Fruit fly (Drosophila melanogaster): ENCODE data around the gene CG33769.

The CG33769 gene

dm6 chr3L:22647627-22648026 is at the start of gene CG33769:
CG33769 (plus strand) TSS chr3L:22647927.
- TF ChIP-seq EcR (GFP tag; optimal IDR thresholded peaks at IDR 0.05) (no peak), Dll (optimal IDR thresholded peaks at IDR 0.05) (no peak), CG8478 (optimal IDR thresholded peaks at IDR 0.05) (no peak), pan (optimal IDR thresholded peaks at IDR 0.05) (no peak), usp (GFP tag; optimal IDR thresholded peaks at IDR 0.05) (no peak)

dm6 chr3L:22605637-22606419 is 41.9 kb upstream of the CG33769 start, which contains the start of gene ND-B14.5AL:
ND-B14.5AL (plus strand) TSS chr3L:22606369.
- TF ChIP-seq EcR (GFP tag; optimal IDR thresholded peaks at IDR 0.05) (no peak), psq (optimal IDR thresholded peaks at IDR 0.05) (no peak), pan (optimal IDR thresholded peaks at IDR 0.05) (no peak), CG8478 (optimal IDR thresholded peaks at IDR 0.05) (no peak), usp (GFP tag; optimal IDR thresholded peaks at IDR 0.05) (no peak), Dll (optimal IDR thresholded peaks at IDR 0.05) (no peak)

dm6 chr3L:22607076-22607475 is 40.7 kb upstream of the CG33769 start:
- TF ChIP-seq pan (optimal IDR thresholded peaks at IDR 0.05) (no peak), EcR (GFP tag; optimal IDR thresholded peaks at IDR 0.05) (no peak), CG8478 (optimal IDR thresholded peaks at IDR 0.05) (no peak), usp (GFP tag; optimal IDR thresholded peaks at IDR 0.05) (no peak), Dll (optimal IDR thresholded peaks at IDR 0.05) (no peak), psq (optimal IDR thresholded peaks at IDR 0.05) (no peak)

dm6 chr3L:22616784-22617183 is 30.9 kb upstream of the CG33769 start:
- TF ChIP-seq Dll (optimal IDR thresholded peaks at IDR 0.05) (no peak), pan (optimal IDR thresholded peaks at IDR 0.05) (no peak)

dm6 chr3L:22634111-22634510 is 13.6 kb upstream of the CG33769 start:
- TF ChIP-seq pan (optimal IDR thresholded peaks at IDR 0.05), result no peak
- TF ChIP-seq Dll (optimal IDR thresholded peaks at IDR 0.05), result no peak
- TF ChIP-seq psq (optimal IDR thresholded peaks at IDR 0.05), result no peak
- no peak for TF ChIP-seq EcR (GFP tag; optimal IDR thresholded peaks at IDR 0.05)
- TF ChIP-seq CG8478 (optimal IDR thresholded peaks at IDR 0.05), result no peak
- no peak for TF ChIP-seq usp (GFP tag; optimal IDR thresholded peaks at IDR 0.05)

- no peak for TF ChIP-seq Dll (optimal IDR thresholded peaks at IDR 0.05)
- TF ChIP-seq pan (optimal IDR thresholded peaks at IDR 0.05), result no peak
- TF ChIP-seq EcR (GFP tag; optimal IDR thresholded peaks at IDR 0.05), result no peak
- no peak for TF ChIP-seq usp (GFP tag; optimal IDR thresholded peaks at IDR 0.05)
- TF ChIP-seq psq (optimal IDR thresholded peaks at IDR 0.05), result no peak
- no peak for TF ChIP-seq CG8478 (optimal IDR thresholded peaks at IDR 0.05)
Observed at dm6 chr3L:22637866-22638534, 9.7 kb upstream of the CG33769 start, which contains the start of gene CG14459. CG14459 (minus strand) TSS chr3L:22637916.

- no peak for TF ChIP-seq psq (optimal IDR thresholded peaks at IDR 0.05)
Observed at dm6 chr3L:22642276-22642900, 5.3 kb upstream of the CG33769 start.

- TF ChIP-seq Dll (optimal IDR thresholded peaks at IDR 0.05), result no peak
- TF ChIP-seq usp (GFP tag; optimal IDR thresholded peaks at IDR 0.05), result no peak
- no peak for TF ChIP-seq pan (optimal IDR thresholded peaks at IDR 0.05)
- TF ChIP-seq psq (optimal IDR thresholded peaks at IDR 0.05), result no peak
- no peak for TF ChIP-seq CG8478 (optimal IDR thresholded peaks at IDR 0.05)
- no peak for TF ChIP-seq EcR (GFP tag; optimal IDR thresholded peaks at IDR 0.05)
Observed at dm6 chr3L:22645327-22645726, 2.4 kb upstream of the CG33769 start, which contains the start of gene CG33766. CG33766 (plus strand) TSS chr3L:22645627.

dm6 chr3L:22646007-22646406 is 1.7 kb upstream of the CG33769 start, which contains the start of gene CG33767:
CG33767 (plus strand) TSS chr3L:22646307.
- TF ChIP-seq psq (optimal IDR thresholded peaks at IDR 0.05) (no peak), CG8478 (optimal IDR thresholded peaks at IDR 0.05) (no peak), EcR (GFP tag; optimal IDR thresholded peaks at IDR 0.05) (no peak), usp (GFP tag; optimal IDR thresholded peaks at IDR 0.05) (no peak), Dll (optimal IDR thresholded peaks at IDR 0.05) (no peak), pan (optimal IDR thresholded peaks at IDR 0.05) (no peak)

- TF ChIP-seq usp (GFP tag; optimal IDR thresholded peaks at IDR 0.05) (no peak), CG8478 (optimal IDR thresholded peaks at IDR 0.05) (no peak), EcR (GFP tag; optimal IDR thresholded peaks at IDR 0.05) (no peak), pan (optimal IDR thresholded peaks at IDR 0.05) (no peak), Dll (optimal IDR thresholded peaks at IDR 0.05) (no peak)
Observed at dm6 chr3L:22646863-22647262, 864 bp upstream of the CG33769 start, which contains the start of gene CG33768. CG33768 (plus strand) TSS chr3L:22647163.

dm6 chr3L:22648372-22648771 is 645 bp downstream of the CG33769 start, which contains the start of gene CG33770:
CG33770 (plus strand) TSS chr3L:22648672.
- TF ChIP-seq usp (GFP tag; optimal IDR thresholded peaks at IDR 0.05) (no peak), Dll (optimal IDR thresholded peaks at IDR 0.05) (no peak)

dm6 chr3L:22649096-22649495 is 1.4 kb downstream of the CG33769 start, which contains the start of gene CG33771:
CG33771 (plus strand) TSS chr3L:22649396.
- TF ChIP-seq pan (optimal IDR thresholded peaks at IDR 0.05) (no peak), psq (optimal IDR thresholded peaks at IDR 0.05) (no peak), usp (GFP tag; optimal IDR thresholded peaks at IDR 0.05) (no peak), EcR (GFP tag; optimal IDR thresholded peaks at IDR 0.05) (no peak), Dll (optimal IDR thresholded peaks at IDR 0.05) (no peak), CG8478 (optimal IDR thresholded peaks at IDR 0.05) (no peak)
